Worm (Caenorhabditis elegans) whole organism, L1 larva: Measurements from ENCODE around the gene EGAP1.5.

Experiments
- C34B4.2 ChIP-seq: sonication (generic microtip); optimal IDR thresholded peaks from 2 replicates; lab custom pipeline; 2017; ENCODE audit warnings: mild to moderate bottlenecking, missing genetic modification characterization, missing compliant biosample characterization
- F16B12.6 ChIP-seq: fragments of 150-350 bp; optimal IDR thresholded peaks from 2 replicates; lab custom pipeline; 2014; ENCODE audit warnings: missing biosample characterization, missing genetic modification characterization
- alr-1 ChIP-seq: fragments of 200-800 bp; sonication (Bioruptor generic); optimal IDR thresholded peaks from 2 replicates; lab custom pipeline; 2018; ENCODE audit warnings: borderline replicate concordance, mild to moderate bottlenecking, missing genetic modification characterization, missing compliant biosample characterization
- aly-2 ChIP-seq: fragments of 150-350 bp; optimal IDR thresholded peaks from 2 replicates; lab custom pipeline; 2014; ENCODE audit warnings: missing biosample characterization, missing genetic modification characterization
- blmp-1 ChIP-seq: fragments of 150-350 bp; optimal IDR thresholded peaks from 2 replicates; lab custom pipeline; 2014; ENCODE audit warnings: missing biosample characterization, missing genetic modification characterization
- ceh-8 ChIP-seq: fragments of 200-800 bp; sonication (Bioruptor generic); optimal IDR thresholded peaks from 2 replicates; lab custom pipeline; 2018; ENCODE audit warnings: mild to moderate bottlenecking, missing genetic modification characterization, moderate library complexity, missing compliant biosample characterization
- ceh-82 ChIP-seq, 3 experiments: fragments of 150-350 bp in 1 of 3; sonication (generic microtip) in 2 of 3; optimal IDR thresholded peaks; 2 replicates each; lab custom pipeline; 2014 to 2017; ENCODE audit warnings: missing biosample characterization in 3 of 3, missing genetic modification characterization in 3 of 3
- ceh-88 ChIP-seq: fragments of 200-800 bp; sonication (Bioruptor generic); IDR thresholded peaks from 2 replicates; pipeline ENCODE4 v1.3.6; 2022; ENCODE audit warnings: missing genetic modification characterization, missing compliant biosample characterization
- efl-1 ChIP-seq, 4 experiments: fragments of 150-350 bp; optimal IDR thresholded peaks in 3 of 4; peaks in 1 of 4; 1 replicate in 1 of 4; 2 replicates in 3 of 4; lab custom pipeline; 2014; ENCODE audit warnings: missing biosample characterization in 2 of 4, missing genetic modification characterization in 2 of 4, missing genetic modification reagents in 2 of 4
- efl-3 ChIP-seq: fragments of 200-800 bp; sonication (Bioruptor generic); optimal IDR thresholded peaks from 2 replicates; lab custom pipeline; 2018; ENCODE audit warnings: mild to moderate bottlenecking, missing genetic modification characterization, missing compliant biosample characterization
- egl-13 ChIP-seq: sonication (generic microtip); optimal IDR thresholded peaks from 2 replicates; lab custom pipeline; 2016; ENCODE audit warnings: missing genotype, missing genetic modification reagents, missing genetic modification characterization, missing compliant biosample characterization
- egl-27 ChIP-seq, 2 experiments: fragments of 150-350 bp in 1 of 2; sonication (generic microtip); optimal IDR thresholded peaks; 3 replicates each; lab custom pipeline; 2017 to 2018; ENCODE audit warnings: missing biosample characterization in 2 of 2, missing genetic modification characterization in 2 of 2, missing genetic modification reagents in 2 of 2
- elt-3 ChIP-seq, 6 experiments: fragments of 150-350 bp in 1 of 6; sonication (generic microtip); optimal IDR thresholded peaks; 2 replicates each; lab custom pipeline; 2017 to 2018; ENCODE audit warnings: missing biosample characterization in 6 of 6, missing genetic modification characterization in 6 of 6, inconsistent platforms in 1 of 6
- fkh-4 ChIP-seq: sonication (generic microtip); optimal IDR thresholded peaks from 2 replicates; lab custom pipeline; 2016; ENCODE audit warnings: missing compliant biosample characterization, missing genetic modification characterization, borderline replicate concordance
- fkh-8 ChIP-seq: sonication (generic microtip); optimal IDR thresholded peaks from 2 replicates; lab custom pipeline; 2016; ENCODE audit warnings: mild to moderate bottlenecking, missing genetic modification characterization, missing compliant biosample characterization
- hlh-4 ChIP-seq: sonication (generic microtip); optimal IDR thresholded peaks from 2 replicates; lab custom pipeline; 2016; ENCODE audit warnings: mild to moderate bottlenecking, missing genetic modification characterization, missing compliant biosample characterization
- irx-1 ChIP-seq: sonication (generic microtip); optimal IDR thresholded peaks from 2 replicates; lab custom pipeline; 2016; ENCODE audit warnings: missing genetic modification characterization, missing compliant biosample characterization
- jun-1 ChIP-seq: fragments of 150-350 bp; optimal IDR thresholded peaks from 2 replicates; lab custom pipeline; 2014; ENCODE audit warnings: missing biosample characterization, missing genetic modification reagents, missing genetic modification characterization
- lin-13 ChIP-seq: fragments of 150-350 bp; optimal IDR thresholded peaks from 2 replicates; lab custom pipeline; 2014; ENCODE audit warnings: missing biosample characterization, missing genetic modification reagents, missing genetic modification characterization
- lin-15B ChIP-seq: fragments of 150-350 bp; sonication (generic microtip); optimal IDR thresholded peaks from 3 replicates; lab custom pipeline; 2014; ENCODE audit warnings: missing biosample characterization, missing genetic modification characterization
- lin-35 ChIP-seq, 2 experiments: fragments of 150-350 bp; optimal IDR thresholded peaks; 2 replicates each; lab custom pipeline; 2014; ENCODE audit warnings: missing biosample characterization in 2 of 2, missing genetic modification characterization in 2 of 2, missing genetic modification reagents in 2 of 2
- mdl-1 ChIP-seq, 2 experiments: fragments of 150-350 bp; optimal IDR thresholded peaks; 2 replicates each; lab custom pipeline; 2014 to 2017; ENCODE audit warnings: missing biosample characterization in 2 of 2, missing genetic modification characterization in 2 of 2, inconsistent platforms in 1 of 2
- nhr-12 ChIP-seq: sonication (generic microtip); optimal IDR thresholded peaks from 2 replicates; lab custom pipeline; 2017; ENCODE audit warnings: missing biosample characterization, missing genetic modification characterization
- nhr-237 ChIP-seq: fragments of 150-350 bp; optimal IDR thresholded peaks from 2 replicates; lab custom pipeline; 2014; ENCODE audit warnings: missing biosample characterization, missing genetic modification characterization
- nhr-71 ChIP-seq: sonication (generic microtip); optimal IDR thresholded peaks from 2 replicates; lab custom pipeline; 2016; ENCODE audit warnings: mild to moderate bottlenecking, missing genetic modification characterization, moderate library complexity, missing compliant biosample characterization
- nhr-76 ChIP-seq: sonication (generic microtip); optimal IDR thresholded peaks from 2 replicates; lab custom pipeline; 2017; ENCODE audit warnings: missing biosample characterization, missing genetic modification characterization
- nhr-77 ChIP-seq: fragments of 150-350 bp; optimal IDR thresholded peaks from 2 replicates; lab custom pipeline; 2014; ENCODE audit warnings: missing biosample characterization, missing genetic modification characterization
- nhr-85 ChIP-seq: sonication (generic microtip); peaks from one replicate; lab custom pipeline; 2016; ENCODE audit warnings: missing genetic modification characterization, inconsistent platforms, missing compliant biosample characterization
- pag-3 ChIP-seq: sonication (generic microtip); optimal IDR thresholded peaks from 2 replicates; lab custom pipeline; 2017; ENCODE audit warnings: missing genetic modification characterization, mild to moderate bottlenecking, missing compliant biosample characterization, antibody characterized with exemption, borderline replicate concordance; ENCODE audit not compliant: insufficient read depth
- pax-3 ChIP-seq: fragments of 200-800 bp; sonication (Bioruptor generic); optimal IDR thresholded peaks from 2 replicates; lab custom pipeline; 2018; ENCODE audit warnings: mild to moderate bottlenecking, missing genetic modification characterization, moderate library complexity, missing compliant biosample characterization
- snu-23 ChIP-seq: sonication (generic microtip); optimal IDR thresholded peaks from 2 replicates; lab custom pipeline; 2016; ENCODE audit warnings: missing genetic modification characterization, missing compliant biosample characterization
- sox-4 ChIP-seq: sonication (generic microtip); optimal IDR thresholded peaks from 2 replicates; lab custom pipeline; 2016; ENCODE audit warnings: missing genetic modification characterization, missing compliant biosample characterization
- sptf-1 ChIP-seq: fragments of 150-350 bp; optimal IDR thresholded peaks from 2 replicates; lab custom pipeline; 2014; ENCODE audit warnings: missing biosample characterization, missing genetic modification characterization
- sup-37 ChIP-seq: fragments of 200-800 bp; sonication (Bioruptor generic); optimal IDR thresholded peaks from 2 replicates; lab custom pipeline; 2018; ENCODE audit warnings: mild to moderate bottlenecking, missing genetic modification characterization, missing compliant biosample characterization
- tbx-2 ChIP-seq: sonication (generic microtip); optimal IDR thresholded peaks from 2 replicates; lab custom pipeline; 2016; ENCODE audit warnings: missing genetic modification characterization, missing compliant biosample characterization
- unc-98 ChIP-seq: fragments of 200-800 bp; sonication (Bioruptor generic); IDR thresholded peaks from 2 replicates; pipeline ENCODE4 v1.3.6; 2022; ENCODE audit warnings: missing genetic modification characterization, missing compliant biosample characterization
- zip-4 ChIP-seq: fragments of 200-800 bp; sonication (Bioruptor generic); optimal IDR thresholded peaks from 2 replicates; lab custom pipeline; 2018; ENCODE audit warnings: mild to moderate bottlenecking, missing genetic modification characterization, moderate library complexity, missing compliant biosample characterization
- ztf-11 ChIP-seq, 2 experiments: sonication (generic microtip); optimal IDR thresholded peaks; 2 replicates each; lab custom pipeline; 2016 to 2017; ENCODE audit warnings: missing genetic modification characterization in 2 of 2, missing biosample characterization in 1 of 2, missing compliant biosample characterization in 1 of 2

Gene EGAP1.5

ce11 chrIII:5943368-5944180 lies 12.1 kb downstream of the EGAP1.5 start (continued):
- peak in 1 of 2 experiments; percentile 45 for TF ChIP-seq lin-35 (GFP tag; optimal IDR thresholded peaks at IDR 0.05; lab: Kevin White, UChicago)
- no peak for TF ChIP-seq pag-3 (tag; lab: Kevin White, UChicago)
- no peak for TF ChIP-seq jun-1 (tag; lab: Kevin White, UChicago)
- TF ChIP-seq nhr-77 (tag; lab: Kevin White, UChicago), result no peak
- no peak for TF ChIP-seq pax-3 (tag; lab: Kevin White, UChicago)
- TF ChIP-seq nhr-12 (tag; lab: Kevin White, UChicago), result no peak
- TF ChIP-seq hlh-4 (tag; lab: Kevin White, UChicago), result no peak
- no peak for TF ChIP-seq sup-37 (GFP tag; lab: Kevin White, UChicago)
- TF ChIP-seq nhr-85, result peak; percentile 48
- TF ChIP-seq zip-4, result no peak
- TF ChIP-seq egl-13 (tag; lab: Kevin White, UChicago), result no peak
- peak; percentile 98 for TF ChIP-seq aly-2
- TF ChIP-seq unc-98 (GFP tag; lab: Robert Waterston, UW), result no peak
- peak in 1 of 2 experiments; percentile 19 for TF ChIP-seq ztf-11 (tag; optimal IDR thresholded peaks at IDR 0.05; lab: Kevin White, UChicago)
- no peak for TF ChIP-seq sptf-1
- TF ChIP-seq egl-27 (tag; optimal IDR thresholded peaks at IDR 0.05; lab: Kevin White, UChicago), result no peak
- TF ChIP-seq nhr-237, result no peak
- TF ChIP-seq nhr-71 (tag; lab: Kevin White, UChicago), result peak; percentile 54
- no peak for TF ChIP-seq ceh-8 (GFP tag; lab: Kevin White, UChicago)
- TF ChIP-seq snu-23 (GFP tag; lab: Kevin White, UChicago), result peak; percentile 27
- TF ChIP-seq blmp-1, result no peak
- TF ChIP-seq tbx-2, result no peak
- no peak for TF ChIP-seq nhr-76 (tag; lab: Kevin White, UChicago)
- no peak for TF ChIP-seq alr-1 (tag; lab: Kevin White, UChicago)
- TF ChIP-seq ceh-82 (tag; optimal IDR thresholded peaks at IDR 0.05; lab: Kevin White, UChicago), result no peak
- no peak for TF ChIP-seq irx-1
- no peak for TF ChIP-seq lin-15B (tag; lab: Kevin White, UChicago)
- no peak for TF ChIP-seq mdl-1 (tag; optimal IDR thresholded peaks at IDR 0.05; lab: Kevin White, UChicago)
- no peak for TF ChIP-seq sox-4 (tag; lab: Kevin White, UChicago)
- TF ChIP-seq fkh-8 (tag; lab: Kevin White, UChicago), result no peak
- no peak for TF ChIP-seq fkh-4 (tag; lab: Kevin White, UChicago)
- no peak for TF ChIP-seq ceh-88 (GFP tag; lab: Robert Waterston, UW)
- no peak for TF ChIP-seq C34B4.2
- no peak for TF ChIP-seq lin-13
- no peak for TF ChIP-seq elt-3 (tag; optimal IDR thresholded peaks at IDR 0.05; lab: Kevin White, UChicago)
- no peak for TF ChIP-seq efl-3

- TF ChIP-seq efl-1 (optimal IDR thresholded peaks at IDR 0.05; lab: Kevin White, UChicago) (no peak), efl-1 (GFP tag; optimal IDR thresholded peaks at IDR 0.05 in 1 of 2; lab: Kevin White, UChicago) (peak in 1 of 2 experiments; percentile 23), F16B12.6 (tag; lab: Kevin White, UChicago) (no peak)
- TF ChIP-seq, all 84 proteins: peak for 1
These were observed 14.3 kb downstream of the EGAP1.5 start, which contains the start of gene F25B5.5 for ce11 chrIII:5945865-5946264. F25B5.5 (minus strand) TSS chrIII:5946124.
